Worm (Caenorhabditis elegans) whole organism, L4 larva: ENCODE measurements around the gene F13B6.2.

Experiments
- D1046.2 ChIP-seq: fragments of 200-800 bp; sonication (Bioruptor generic); IDR thresholded peaks from 2 replicates; pipeline ENCODE4 v1.3.6; 2022; ENCODE audit warnings: missing genetic modification characterization, missing compliant biosample characterization
- F26F4.8 ChIP-seq: fragments of 200-800 bp; sonication (Bioruptor generic); conservative IDR thresholded peaks from 2 replicates; pipeline ENCODE4 v1.3.6; 2022; ENCODE audit warnings: missing genetic modification characterization, missing compliant biosample characterization
- F37D6.2 ChIP-seq: sonication (generic microtip); optimal IDR thresholded peaks from 2 replicates; lab custom pipeline; 2016; ENCODE audit warnings: mild to moderate bottlenecking, missing genetic modification characterization, missing compliant biosample characterization
- F44E2.7 ChIP-seq: fragments of 200-800 bp; sonication (Bioruptor generic); IDR thresholded peaks from 2 replicates; pipeline ENCODE4 v2.1.2; 2022; ENCODE audit warnings: missing genetic modification characterization, missing compliant biosample characterization
- Y75B8A.6 ChIP-seq: fragments of 200-800 bp; sonication (Bioruptor generic); IDR thresholded peaks from 2 replicates; pipeline ENCODE4 v1.3.6; 2022; ENCODE audit warnings: missing genetic modification reagents, missing genetic modification characterization, missing compliant biosample characterization
- ZK337.2 ChIP-seq: fragments of 200-800 bp; sonication (Bioruptor generic); IDR thresholded peaks from 2 replicates; pipeline ENCODE4 v1.3.6; 2022; ENCODE audit warnings: missing genetic modification reagents, missing genetic modification characterization, missing compliant biosample characterization
- aha-1 ChIP-seq: fragments of 150-350 bp; peaks from one replicate; lab custom pipeline; 2014; ENCODE audit warnings: missing biosample characterization, missing genetic modification characterization
- arid-1 ChIP-seq: fragments of 200-800 bp; sonication (Bioruptor generic); conservative IDR thresholded peaks from 2 replicates; pipeline ENCODE4 v1.3.6; 2022; ENCODE audit warnings: missing genetic modification reagents, missing genetic modification characterization, missing compliant biosample characterization
- ceh-44 ChIP-seq: fragments of 200-800 bp; sonication (Bioruptor generic); IDR thresholded peaks from 2 replicates; pipeline ENCODE4 v1.3.6; 2022; ENCODE audit warnings: missing genetic modification reagents, missing genetic modification characterization, missing compliant biosample characterization
- ces-1 ChIP-seq: fragments of 150-350 bp; sonication (generic microtip); optimal IDR thresholded peaks from 4 replicates; lab custom pipeline; 2014; ENCODE audit warnings: missing biosample characterization, missing genetic modification reagents, missing genetic modification characterization
- daf-16 ChIP-seq, 3 experiments: sonication (generic microtip); optimal IDR thresholded peaks; 2 replicates each; lab custom pipeline; 2016 to 2017; ENCODE audit warnings: missing genetic modification characterization in 3 of 3, missing genetic modification reagents in 3 of 3, mild to moderate bottlenecking in 2 of 3, missing compliant biosample characterization in 2 of 3, missing biosample characterization in 1 of 3, moderate library complexity in 1 of 3
- daf-19 ChIP-seq: fragments of 200-800 bp; sonication (Bioruptor generic); conservative IDR thresholded peaks from 2 replicates; pipeline ENCODE4 v1.3.6; 2022; ENCODE audit warnings: missing genetic modification characterization, missing compliant biosample characterization
- dmd-9 ChIP-seq: fragments of 200-800 bp; sonication (Bioruptor generic); IDR thresholded peaks from 2 replicates; pipeline ENCODE4 v1.3.6; 2022; ENCODE audit warnings: missing genetic modification reagents, missing genetic modification characterization, missing compliant biosample characterization
- duxl-1 ChIP-seq: sonication (generic microtip); optimal IDR thresholded peaks from 2 replicates; lab custom pipeline; 2016; ENCODE audit warnings: mild to moderate bottlenecking, missing genetic modification characterization, moderate library complexity, missing compliant biosample characterization; ENCODE audit not compliant: poor library complexity
- egl-43 ChIP-seq: fragments of 200-800 bp; sonication (Bioruptor generic); IDR thresholded peaks from 2 replicates; pipeline ENCODE4 v1.3.6; 2022; ENCODE audit warnings: missing genetic modification reagents, missing genetic modification characterization, missing compliant biosample characterization
- hlh-11 ChIP-seq: fragments of 200-800 bp; sonication (Bioruptor generic); optimal IDR thresholded peaks from 2 replicates; lab custom pipeline; 2018; ENCODE audit warnings: mild to moderate bottlenecking, missing genetic modification characterization, missing compliant biosample characterization
- hlh-30 ChIP-seq: sonication (generic microtip); optimal IDR thresholded peaks from 2 replicates; lab custom pipeline; 2017; ENCODE audit warnings: antibody characterized with exemption, mild to moderate bottlenecking, missing genetic modification characterization, missing compliant biosample characterization; ENCODE audit not compliant: insufficient read depth
- lim-7 ChIP-seq: fragments of 200-800 bp; sonication (Bioruptor generic); IDR thresholded peaks from 2 replicates; pipeline ENCODE4 v1.3.6; 2022; ENCODE audit warnings: missing genetic modification characterization, missing compliant biosample characterization
- lin-15B ChIP-seq: fragments of 150-350 bp; sonication (generic microtip); optimal IDR thresholded peaks from 3 replicates; lab custom pipeline; 2014; ENCODE audit warnings: missing biosample characterization, missing genetic modification characterization
- lin-38 ChIP-seq: fragments of 200-800 bp; sonication (Bioruptor generic); IDR thresholded peaks from 2 replicates; pipeline ENCODE4 v1.3.6; 2022; ENCODE audit warnings: missing genetic modification reagents, missing genetic modification characterization, missing compliant biosample characterization
- lir-3 ChIP-seq: sonication (generic microtip); optimal IDR thresholded peaks from 2 replicates; lab custom pipeline; 2016; ENCODE audit warnings: mild to moderate bottlenecking, missing genetic modification characterization, missing compliant biosample characterization
- lsy-2 ChIP-seq, 2 experiments: fragments of 150-350 bp in 1 of 2; sonication (generic microtip) in 1 of 2; optimal IDR thresholded peaks; 2 replicates each; lab custom pipeline; 2014 to 2017; ENCODE audit warnings: missing biosample characterization in 2 of 2, missing genetic modification characterization in 2 of 2
- madf-5 ChIP-seq, 2 experiments: fragments of 200-800 bp; sonication (Bioruptor generic); IDR thresholded peaks; 2 replicates each; pipeline ENCODE4 v1.3.6; 2022; ENCODE audit warnings: missing compliant biosample characterization in 2 of 2, missing genetic modification characterization in 2 of 2
- madf-9 ChIP-seq: fragments of 200-800 bp; sonication (Bioruptor generic); conservative IDR thresholded peaks from 2 replicates; pipeline ENCODE4 v1.3.6; 2022; ENCODE audit warnings: missing genetic modification reagents, missing genetic modification characterization, missing compliant biosample characterization
- mdl-1 ChIP-seq, 2 experiments: fragments of 150-350 bp in 1 of 2; sonication (generic microtip) in 1 of 2; optimal IDR thresholded peaks; 2 replicates each; lab custom pipeline; 2014 to 2017; ENCODE audit warnings: missing biosample characterization in 2 of 2, missing genetic modification characterization in 2 of 2
- mdt-29 ChIP-seq: fragments of 200-800 bp; sonication (Bioruptor generic); IDR thresholded peaks from 2 replicates; pipeline ENCODE4 v1.3.6; 2022; ENCODE audit warnings: missing genetic modification reagents, missing genetic modification characterization, missing compliant biosample characterization
- mep-1 ChIP-seq: fragments of 150-350 bp; sonication (generic microtip); optimal IDR thresholded peaks from 3 replicates; lab custom pipeline; 2014; ENCODE audit warnings: missing biosample characterization, missing genetic modification characterization
- mes-2 ChIP-seq: sonication (generic microtip); optimal IDR thresholded peaks from 2 replicates; lab custom pipeline; 2016; ENCODE audit warnings: missing genotype, mild to moderate bottlenecking, missing genetic modification characterization, missing compliant biosample characterization; ENCODE audit not compliant: poor library complexity, severe bottlenecking
- nhr-102 ChIP-seq: sonication (generic microtip); optimal IDR thresholded peaks from 2 replicates; lab custom pipeline; 2016; ENCODE audit warnings: mild to moderate bottlenecking, missing genetic modification characterization, moderate library complexity, missing compliant biosample characterization
- nhr-237 ChIP-seq: sonication (generic microtip); optimal IDR thresholded peaks from 2 replicates; lab custom pipeline; 2017; ENCODE audit warnings: missing biosample characterization, missing genetic modification characterization
- nhr-41 ChIP-seq: fragments of 200-800 bp; sonication (Bioruptor generic); IDR thresholded peaks from 2 replicates; pipeline ENCODE4 v1.3.6; 2022; ENCODE audit warnings: missing genetic modification reagents, missing genetic modification characterization, missing compliant biosample characterization
- nhr-48 ChIP-seq: sonication (generic microtip); optimal IDR thresholded peaks from 2 replicates; lab custom pipeline; 2016; ENCODE audit warnings: mild to moderate bottlenecking, missing genetic modification characterization, missing compliant biosample characterization
- pha-4 ChIP-seq, 2 experiments: fragments of 150-350 bp in 1 of 2; fragments of 200-800 bp in 1 of 2; sonication (Bioruptor generic) in 1 of 2; IDR thresholded peaks in 1 of 2; optimal IDR thresholded peaks in 1 of 2; 2 replicates each; pipeline versions ENCODE4 v1.3.6 to Lab custom; 2014 to 2022; ENCODE audit warnings: missing genetic modification characterization in 2 of 2, missing genetic modification reagents in 2 of 2, missing biosample characterization in 1 of 2, missing compliant biosample characterization in 1 of 2
- php-3 ChIP-seq: fragments of 200-800 bp; sonication (Bioruptor generic); IDR thresholded peaks from 2 replicates; pipeline ENCODE4 v1.3.6; 2022; ENCODE audit warnings: missing genetic modification reagents, missing genetic modification characterization, missing compliant biosample characterization
- pqm-1 ChIP-seq: sonication (generic microtip); optimal IDR thresholded peaks from 2 replicates; lab custom pipeline; 2017; ENCODE audit warnings: missing biosample characterization, missing genetic modification characterization
- sdz-12 ChIP-seq: fragments of 200-800 bp; sonication (Bioruptor generic); optimal IDR thresholded peaks from 2 replicates; lab custom pipeline; 2018; ENCODE audit warnings: mild to moderate bottlenecking, missing genetic modification characterization, missing compliant biosample characterization
- set-16 ChIP-seq: fragments of 200-800 bp; sonication (Bioruptor generic); IDR thresholded peaks from 2 replicates; pipeline ENCODE4 v1.3.6; 2022; ENCODE audit warnings: missing genetic modification reagents, missing genetic modification characterization, missing compliant biosample characterization
- spr-3 ChIP-seq: fragments of 200-800 bp; sonication (Bioruptor generic); optimal IDR thresholded peaks from 2 replicates; lab custom pipeline; 2018; ENCODE audit warnings: mild to moderate bottlenecking, missing genetic modification characterization, missing compliant biosample characterization
- tag-97 ChIP-seq: fragments of 200-800 bp; sonication (Bioruptor generic); IDR thresholded peaks from 2 replicates; pipeline ENCODE4 v1.3.6; 2022; ENCODE audit warnings: missing genetic modification characterization, missing compliant biosample characterization
- unc-130 ChIP-seq: sonication (generic microtip); optimal IDR thresholded peaks from 2 replicates; lab custom pipeline; 2016; ENCODE audit warnings: missing genetic modification reagents, missing genetic modification characterization, missing compliant biosample characterization
- unc-39 ChIP-seq: sonication (generic microtip); optimal IDR thresholded peaks from 2 replicates; lab custom pipeline; 2017; ENCODE audit warnings: missing biosample characterization, missing genetic modification characterization
- unc-62 ChIP-seq, 3 experiments: fragments of 150-350 bp in 1 of 3; sonication (generic microtip); optimal IDR thresholded peaks in 2 of 3; peaks in 1 of 3; 1 replicate in 1 of 3; 2 replicates in 2 of 3; lab custom pipeline; 2014 to 2017; ENCODE audit warnings: missing biosample characterization in 3 of 3, missing genetic modification characterization in 3 of 3, missing genetic modification reagents in 3 of 3, missing genotype in 1 of 3
- zfp-2 ChIP-seq: sonication (generic microtip); optimal IDR thresholded peaks from 2 replicates; lab custom pipeline; 2016; ENCODE audit warnings: mild to moderate bottlenecking, missing genetic modification characterization, missing compliant biosample characterization
- zfp-3 ChIP-seq: fragments of 200-800 bp; sonication (Bioruptor generic); conservative IDR thresholded peaks from 2 replicates; pipeline ENCODE4 v1.3.6; 2022; ENCODE audit warnings: missing genetic modification reagents, missing genetic modification characterization, missing compliant biosample characterization
- zip-11 ChIP-seq: fragments of 200-800 bp; sonication (Bioruptor generic); IDR thresholded peaks from 2 replicates; pipeline ENCODE4 v1.3.6; 2022; ENCODE audit warnings: missing genetic modification characterization, missing compliant biosample characterization
- ztf-11 ChIP-seq: fragments of 150-350 bp; optimal IDR thresholded peaks from 2 replicates; lab custom pipeline; 2014; ENCODE audit warnings: missing biosample characterization, missing genetic modification characterization

F13B6.2 gene

DNA sequence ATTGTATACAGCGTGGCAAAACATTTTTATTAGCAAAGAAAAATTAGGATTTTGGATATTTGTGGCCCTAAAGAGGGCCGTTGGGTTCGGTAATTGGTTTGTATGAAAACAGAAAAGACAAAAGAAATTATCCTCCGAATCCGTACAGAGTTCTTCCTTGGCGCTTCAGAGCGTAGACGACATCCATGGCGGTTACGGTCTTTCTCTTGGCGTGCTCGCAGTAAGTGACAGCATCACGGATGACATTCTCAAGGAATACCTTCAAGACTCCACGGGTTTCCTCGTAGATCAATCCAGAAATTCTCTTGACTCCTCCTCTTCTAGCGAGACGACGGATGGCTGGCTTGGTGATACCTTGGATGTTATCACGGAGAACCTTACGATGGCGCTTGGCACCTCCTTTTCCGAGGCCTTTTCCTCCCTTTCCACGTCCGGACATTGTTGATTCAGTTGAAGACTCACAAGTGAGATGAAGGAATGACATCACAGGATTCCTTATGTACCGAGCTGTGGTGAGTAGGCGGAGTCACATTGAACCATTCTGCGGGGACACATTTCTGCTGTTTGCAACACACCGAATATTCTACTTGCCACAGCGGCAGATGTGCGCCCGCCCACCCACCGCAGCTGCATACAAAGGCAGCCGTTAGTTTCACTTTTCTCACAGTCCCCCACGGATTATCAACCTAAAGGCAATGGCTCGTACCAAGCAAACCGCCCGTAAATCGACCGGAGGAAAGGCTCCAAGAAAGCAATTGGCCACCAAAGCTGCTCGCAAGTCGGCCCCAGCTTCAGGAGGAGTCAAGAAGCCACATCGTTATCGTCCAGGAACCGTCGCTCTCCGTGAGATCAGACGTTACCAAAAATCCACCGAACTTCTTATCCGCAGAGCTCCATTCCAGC, 27.7 kb upstream of the F13B6.2 start, which contains the start of the genes his-60 and his-59 (continued):
- no peak for TF ChIP-seq madf-9 (GFP tag; lab: Robert Waterston, UW)
- TF ChIP-seq lin-15B (tag; lab: Kevin White, UChicago) = no peak
- TF ChIP-seq egl-43 (GFP tag; lab: Robert Waterston, UW) = peak; percentile 77
- no peak for TF ChIP-seq mdl-1 (tag; optimal IDR thresholded peaks at IDR 0.05; lab: Kevin White, UChicago)
- TF ChIP-seq D1046.2 (GFP tag; lab: Robert Waterston, UW) = 0 out of 2 replicates have a peak, but pooled peaks have one; percentile 31
- TF ChIP-seq zip-11 (GFP tag; lab: Robert Waterston, UW) = no peak
- TF ChIP-seq lim-7 (GFP tag; lab: Robert Waterston, UW) = peak; percentile 85
- peak; percentile 71 for TF ChIP-seq set-16 (GFP tag; lab: Robert Waterston, UW)
- no peak for TF ChIP-seq zfp-3
- TF ChIP-seq arid-1 (GFP tag; lab: Robert Waterston, UW) = peak; percentile 71
- peak; percentile 26; the same call in 1 of the 2 replicates for TF ChIP-seq mdt-29 (GFP tag; lab: Robert Waterston, UW)
- TF ChIP-seq F26F4.8 = peak; percentile 63
- TF ChIP-seq ceh-44 (GFP tag; lab: Robert Waterston, UW) = no peak
- TF ChIP-seq pqm-1 (tag; lab: Kevin White, UChicago) = no peak
- no peak for TF ChIP-seq Y75B8A.6
- TF ChIP-seq duxl-1 (tag; lab: Kevin White, UChicago) = no peak
- TF ChIP-seq tag-97 (GFP tag; lab: Robert Waterston, UW) = no peak
- TF ChIP-seq nhr-41 (GFP tag; lab: Robert Waterston, UW) = no peak
- peak; percentile 51 for TF ChIP-seq aha-1 (tag; lab: Kevin White, UChicago)
- TF ChIP-seq ztf-11 (tag; lab: Kevin White, UChicago) = no peak
- no peak for TF ChIP-seq hlh-30 (tag; lab: Kevin White, UChicago)
- no peak for TF ChIP-seq zfp-2
- TF ChIP-seq sdz-12 = no peak
- peak; percentile 59; the same call in 1 of the 2 replicates for TF ChIP-seq php-3 (GFP tag; lab: Robert Waterston, UW)
- TF ChIP-seq daf-16 (GFP tag; optimal IDR thresholded peaks at IDR 0.05; lab: Kevin White, UChicago) = no peak
- TF ChIP-seq daf-16 (tag; optimal IDR thresholded peaks at IDR 0.05; lab: Kevin White, UChicago) = peak; percentile 62
- peak; percentile 21 for TF ChIP-seq pha-4 (GFP tag; IDR thresholded peaks at IDR 0.05; lab: Robert Waterston, UW)
- TF ChIP-seq pha-4 (tag; optimal IDR thresholded peaks at IDR 0.05; lab: Kevin White, UChicago) = no peak
- TF ChIP-seq mep-1 (tag; lab: Kevin White, UChicago) = no peak
- no peak for TF ChIP-seq unc-39 (tag; lab: Kevin White, UChicago)
- TF ChIP-seq unc-62 (GFP tag; optimal IDR thresholded peaks at IDR 0.05 in 1 of 2; lab: Kevin White, UChicago) = no peak
- TF ChIP-seq unc-62 (tag; optimal IDR thresholded peaks at IDR 0.05; lab: Kevin White, UChicago) = no peak
- peak; percentile 80 for TF ChIP-seq nhr-102 (tag; lab: Kevin White, UChicago)
- no peak for TF ChIP-seq lir-3 (tag; lab: Kevin White, UChicago)
- no peak for TF ChIP-seq ZK337.2 (GFP tag; lab: Robert Waterston, UW)
- TF ChIP-seq hlh-11 (tag; lab: Kevin White, UChicago) = peak; percentile 76
- TF ChIP-seq unc-130 (GFP tag; lab: Kevin White, UChicago) = no peak
- TF ChIP-seq F37D6.2 (tag; lab: Kevin White, UChicago) = no peak
- no peak for TF ChIP-seq ces-1 (GFP tag; lab: Kevin White, UChicago)
- peak; percentile 77; the same call in 1 of the 2 replicates for TF ChIP-seq F44E2.7
- TF ChIP-seq dmd-9 (GFP tag; lab: Robert Waterston, UW) = no peak
- TF ChIP-seq lin-38 (GFP tag; lab: Robert Waterston, UW) = peak; percentile 48
- TF ChIP-seq daf-19 (GFP tag; lab: Robert Waterston, UW) = no peak
- TF ChIP-seq madf-5 (GFP tag; IDR thresholded peaks at IDR 0.05; lab: Robert Waterston, UW) = no peak
- TF ChIP-seq nhr-237 = no peak
- no peak for TF ChIP-seq lsy-2 (tag; optimal IDR thresholded peaks at IDR 0.05; lab: Kevin White, UChicago)
- TF ChIP-seq nhr-48 (tag; lab: Kevin White, UChicago) = peak; percentile 82
- no peak for TF ChIP-seq spr-3 (GFP tag; lab: Kevin White, UChicago)
- peak; percentile 80 for TF ChIP-seq mes-2
